Fruit fly (Drosophila melanogaster): ENCODE data around the gene CG13887.

The CG13887 gene

dm6 chr3L:851061-851460 lies 13.4 kb downstream of the CG13887 start, which contains the start of gene Dci (continued):
- TF ChIP-seq disco-r (GFP tag; optimal IDR thresholded peaks at IDR 0.05) (no peak), CG7839 (tag; optimal IDR thresholded peaks at IDR 0.05) (peak; percentile 49), unpg (GFP tag; optimal IDR thresholded peaks at IDR 0.05) (peak; percentile 63), so (GFP tag; IDR thresholded peaks at IDR 0.05) (peak; percentile 57; the same call in 1 of the 3 replicates), tup (GFP tag; optimal IDR thresholded peaks at IDR 0.05) (peak; percentile 63), CG10321 (GFP tag; IDR thresholded peaks at IDR 0.05) (peak; percentile 48; the same call in 1 of the 2 replicates), CG8924 (tag; optimal IDR thresholded peaks at IDR 0.05) (peak; percentile 58), zfh2 (GFP tag; optimal IDR thresholded peaks at IDR 0.05) (peak; percentile 68), MBD-R2 (GFP tag; IDR thresholded peaks at IDR 0.05) (peak; percentile 90), bcd (GFP tag; optimal IDR thresholded peaks at IDR 0.05) (peak; percentile 69), CG10565 (GFP tag; optimal IDR thresholded peaks at IDR 0.05) (no peak), usp (GFP tag; optimal IDR thresholded peaks at IDR 0.05) (no peak), Chrac-16 (GFP tag; optimal IDR thresholded peaks at IDR 0.05) (peak; percentile 81), CG2889 (GFP tag; IDR thresholded peaks at IDR 0.05) (peak; percentile 84), CG16813 (GFP tag; IDR thresholded peaks at IDR 0.05; ENCODE audit: partially characterized antibody) (peak; percentile 90), CG34376 (GFP tag; optimal IDR thresholded peaks at IDR 0.05) (no peak), HLH4C (GFP tag; IDR thresholded peaks at IDR 0.05; ENCODE audit: partially characterized antibody) (peak; percentile 81), run (tag; optimal IDR thresholded peaks at IDR 0.05) (no peak), vfl (GFP tag; optimal IDR thresholded peaks at IDR 0.05) (peak; percentile 35), CG18476 (GFP tag; optimal IDR thresholded peaks at IDR 0.05) (no peak), jigr1 (GFP tag; IDR thresholded peaks at IDR 0.05) (peak; percentile 48; the same call in 1 of the 3 replicates), sc (optimal IDR thresholded peaks at IDR 0.05) (no peak), sc (GFP tag; optimal IDR thresholded peaks at IDR 0.05) (peak; percentile 26), scrt (GFP tag; optimal IDR thresholded peaks at IDR 0.05) (no peak), CG8388 (GFP tag; optimal IDR thresholded peaks at IDR 0.05) (peak; percentile 34), pita (GFP tag; optimal IDR thresholded peaks at IDR 0.05) (no peak), CG5953 (GFP tag; IDR thresholded peaks at IDR 0.05) (peak; percentile 57), CG8290 (GFP tag; optimal IDR thresholded peaks at IDR 0.05) (no peak), CG8290 (tag; optimal IDR thresholded peaks at IDR 0.05) (no peak), CG14965 (GFP tag; optimal IDR thresholded peaks at IDR 0.05; ENCODE audit: borderline replicate concordance) (no peak), Kr (GFP tag; optimal IDR thresholded peaks at IDR 0.05) (no peak), CG17829 (tag; optimal IDR thresholded peaks at IDR 0.05) (peak; percentile 64), CG18764 (GFP tag; optimal IDR thresholded peaks at IDR 0.05) (peak; percentile 48), Camta (GFP tag; optimal IDR thresholded peaks at IDR 0.05) (peak; percentile 73), CG11247 (GFP tag; IDR thresholded peaks at IDR 0.05) (peak; percentile 75), Xbp1 (GFP tag; optimal IDR thresholded peaks at IDR 0.05) (peak; percentile 87), sisA (GFP tag; IDR thresholded peaks at IDR 0.05) (peak; percentile 91), Dip3 (GFP tag; optimal IDR thresholded peaks at IDR 0.05) (peak; percentile 68), HLH3B (GFP tag; IDR thresholded peaks at IDR 0.05) (peak; percentile 59; the same call in 1 of the 2 replicates), Oli (tag; optimal IDR thresholded peaks at IDR 0.05) (peak; percentile 50), Drgx (GFP tag; IDR thresholded peaks at IDR 0.05) (no peak), CG15073 (GFP tag; optimal IDR thresholded peaks at IDR 0.05) (no peak), CG10366 (GFP tag; IDR thresholded peaks at IDR 0.05) (peak; percentile 82), Oaz (GFP tag; IDR thresholded peaks at IDR 0.05) (peak; percentile 59), Meics (GFP tag; optimal IDR thresholded peaks at IDR 0.05) (peak; percentile 54), Fer2 (tag; optimal IDR thresholded peaks at IDR 0.05) (no peak), Dbx (GFP tag; IDR thresholded peaks at IDR 0.05) (peak; percentile 72; the same call in 2 of the 3 replicates), CG7745 (tag; optimal IDR thresholded peaks at IDR 0.05) (no peak), hbn (GFP tag; IDR thresholded peaks at IDR 0.05; ENCODE audit: partially characterized antibody) (peak; percentile 89), en (GFP tag; optimal IDR thresholded peaks at IDR 0.05) (no peak), Ets97D (GFP tag; optimal IDR thresholded peaks at IDR 0.05) (peak; percentile 70), CG10147 (GFP tag; optimal IDR thresholded peaks at IDR 0.05) (no peak)
